Worm (Caenorhabditis elegans) whole organism, mixed stage, embryonic: ENCODE results near the gene gpa-6.

Experiments
- elt-1 ChIP-seq: sonication (generic microtip); optimal IDR thresholded peaks from 2 replicates; lab custom pipeline; 2017; ENCODE audit warnings: missing genetic modification characterization, mild to moderate bottlenecking, missing compliant biosample characterization, antibody characterized with exemption, moderate library complexity, borderline replicate concordance; ENCODE audit not compliant: insufficient read depth
- elt-3 ChIP-seq: fragments of 150-350 bp; optimal IDR thresholded peaks from 2 replicates; lab custom pipeline; 2014; ENCODE audit warnings: missing biosample characterization, missing genetic modification characterization
- mab-5 ChIP-seq: fragments of 150-350 bp; optimal IDR thresholded peaks from 2 replicates; lab custom pipeline; 2014; ENCODE audit warnings: missing biosample characterization, missing genetic modification characterization
- nhr-28 ChIP-seq: fragments of 150-350 bp; optimal IDR thresholded peaks from 2 replicates; lab custom pipeline; 2014; ENCODE audit warnings: missing biosample characterization, missing genetic modification characterization
- nhr-76 ChIP-seq: sonication (generic microtip); optimal IDR thresholded peaks from 2 replicates; lab custom pipeline; 2017; ENCODE audit warnings: missing biosample characterization, missing genetic modification characterization
- pha-4 ChIP-seq: fragments of 150-350 bp; optimal IDR thresholded peaks from 2 replicates; lab custom pipeline; 2018; ENCODE audit warnings: missing biosample characterization, missing genetic modification reagents, missing genetic modification characterization
- snpc-4 ChIP-seq: fragments of 150-350 bp; optimal IDR thresholded peaks from 2 replicates; lab custom pipeline; 2014; ENCODE audit warnings: missing biosample characterization, missing genetic modification characterization
- unc-62 ChIP-seq: fragments of 150-350 bp; optimal IDR thresholded peaks from 2 replicates; lab custom pipeline; 2014; ENCODE audit warnings: missing biosample characterization, missing genetic modification reagents, missing genetic modification characterization
- ztf-11 ChIP-seq: fragments of 150-350 bp; optimal IDR thresholded peaks from 2 replicates; lab custom pipeline; 2014; ENCODE audit warnings: missing biosample characterization, missing genetic modification characterization

ce11 chrX:13234879-13235278, 43.9 kb downstream of the gpa-6 start, which contains the start of gene K08H2.2:
- no peak for TF ChIP-seq nhr-28
- no peak for TF ChIP-seq snpc-4 (tag; lab: Kevin White, UChicago)
- TF ChIP-seq elt-1: no peak
- TF ChIP-seq pha-4 (tag; lab: Kevin White, UChicago): no peak
- TF ChIP-seq mab-5: no peak
- no peak for TF ChIP-seq unc-62 (GFP tag; lab: Kevin White, UChicago)
- no peak for TF ChIP-seq ztf-11 (tag; lab: Kevin White, UChicago)
- no peak for TF ChIP-seq elt-3 (tag; lab: Kevin White, UChicago)
- TF ChIP-seq nhr-76 (tag; lab: Kevin White, UChicago): no peak
